Fruit fly (Drosophila melanogaster): ENCODE measurements around the gene Gabat.

dm6 chr3L:19953612-19954011 is 46.9 kb downstream of the Gabat start, which contains the start of gene CG42655:
- TF ChIP-seq CG8319 (GFP tag; optimal IDR thresholded peaks at IDR 0.05): no peak
- TF ChIP-seq acj6 (GFP tag; optimal IDR thresholded peaks at IDR 0.05): no peak
- no peak for TF ChIP-seq Gug (GFP tag; IDR thresholded peaks at IDR 0.05)
- TF ChIP-seq CG6792 (GFP tag; optimal IDR thresholded peaks at IDR 0.05): no peak
- no peak for TF ChIP-seq vri (GFP tag; optimal IDR thresholded peaks at IDR 0.05)
- no peak for TF ChIP-seq OdsH (GFP tag; optimal IDR thresholded peaks at IDR 0.05)
- no peak for TF ChIP-seq CG4318 (GFP tag; optimal IDR thresholded peaks at IDR 0.05)
- no peak for TF ChIP-seq CG6854 (GFP tag; optimal IDR thresholded peaks at IDR 0.05)
- TF ChIP-seq CG7368 (GFP tag; optimal IDR thresholded peaks at IDR 0.05): no peak
